Worm (Caenorhabditis elegans) whole organism, L2 larva: ENCODE data around the gene R13D11.3.
A peak's percentile ranks its signal among the peaks of the same experiment; 100 is the strongest.

Source experiments
- C34F6.9 ChIP-seq: fragments of 150-350 bp; optimal IDR thresholded peaks from 2 replicates; lab custom pipeline; 2014; ENCODE audit warnings: missing biosample characterization, missing genetic modification characterization
- F13H6.1 ChIP-seq: sonication (generic microtip); optimal IDR thresholded peaks from 2 replicates; lab custom pipeline; 2016; ENCODE audit warnings: missing genetic modification characterization, missing compliant biosample characterization
- Y55F3AM.14 ChIP-seq: fragments of 200-800 bp; sonication (Bioruptor generic); optimal IDR thresholded peaks from 2 replicates; lab custom pipeline; 2018; ENCODE audit warnings: mild to moderate bottlenecking, missing genetic modification characterization, missing compliant biosample characterization
- alr-1 ChIP-seq: fragments of 150-350 bp; optimal IDR thresholded peaks from 2 replicates; lab custom pipeline; 2014; ENCODE audit warnings: missing biosample characterization, missing genetic modification characterization
- aly-2 ChIP-seq: fragments of 150-350 bp; optimal IDR thresholded peaks from 2 replicates; lab custom pipeline; 2014; ENCODE audit warnings: missing biosample characterization, missing genetic modification characterization
- ama-1 ChIP-seq: fragments of 150-350 bp; optimal IDR thresholded peaks from 2 replicates; lab custom pipeline; 2018; ENCODE audit warnings: inconsistent platforms
- blmp-1 ChIP-seq: sonication (generic microtip); optimal IDR thresholded peaks from 2 replicates; lab custom pipeline; 2017; ENCODE audit warnings: missing genetic modification characterization, mild to moderate bottlenecking, missing compliant biosample characterization, antibody characterized with exemption, moderate library complexity; ENCODE audit not compliant: insufficient read depth
- ceh-16 ChIP-seq: fragments of 150-350 bp; optimal IDR thresholded peaks from 2 replicates; lab custom pipeline; 2014; ENCODE audit warnings: missing biosample characterization, missing genetic modification characterization
- ceh-82 ChIP-seq: fragments of 150-350 bp; optimal IDR thresholded peaks from 2 replicates; lab custom pipeline; 2014; ENCODE audit warnings: missing biosample characterization, missing genetic modification characterization
- crh-2 ChIP-seq: sonication (generic microtip); optimal IDR thresholded peaks from 2 replicates; lab custom pipeline; 2017; ENCODE audit warnings: missing biosample characterization, missing genetic modification characterization
- dmd-4 ChIP-seq: sonication (generic microtip); optimal IDR thresholded peaks from 2 replicates; lab custom pipeline; 2017; ENCODE audit warnings: missing biosample characterization, missing genetic modification characterization
- egl-27 ChIP-seq: sonication (generic microtip); optimal IDR thresholded peaks from 3 replicates; lab custom pipeline; 2017; ENCODE audit warnings: missing biosample characterization, missing genetic modification reagents, missing genetic modification characterization
- elt-1 ChIP-seq: fragments of 150-350 bp; optimal IDR thresholded peaks from 2 replicates; lab custom pipeline; 2014; ENCODE audit warnings: missing biosample characterization, missing genetic modification characterization
- elt-3 ChIP-seq: sonication (generic microtip); optimal IDR thresholded peaks from 2 replicates; lab custom pipeline; 2017; ENCODE audit warnings: missing biosample characterization, missing genetic modification characterization
- fos-1 ChIP-seq: fragments of 150-350 bp; optimal IDR thresholded peaks from 2 replicates; lab custom pipeline; 2014; ENCODE audit warnings: missing biosample characterization, missing genetic modification characterization
- gmeb-1 ChIP-seq: fragments of 150-350 bp; optimal IDR thresholded peaks from 2 replicates; lab custom pipeline; 2014; ENCODE audit warnings: missing biosample characterization, missing genetic modification characterization
- lin-13 ChIP-seq: fragments of 150-350 bp; optimal IDR thresholded peaks from 2 replicates; lab custom pipeline; 2014; ENCODE audit warnings: missing biosample characterization, missing genetic modification reagents, missing genetic modification characterization
- lin-39 ChIP-seq: fragments of 150-350 bp; optimal IDR thresholded peaks from 2 replicates; lab custom pipeline; 2014; ENCODE audit warnings: missing biosample characterization, missing genetic modification reagents, missing genetic modification characterization
- lsy-2 ChIP-seq, 2 experiments: fragments of 150-350 bp in 1 of 2; sonication (generic microtip) in 1 of 2; optimal IDR thresholded peaks; 2 replicates each; lab custom pipeline; 2014 to 2017; ENCODE audit warnings: missing biosample characterization in 2 of 2, missing genetic modification characterization in 2 of 2
- mab-5 ChIP-seq: fragments of 150-350 bp; optimal IDR thresholded peaks from 2 replicates; lab custom pipeline; 2014; ENCODE audit warnings: missing biosample characterization, missing genetic modification characterization
- mdl-1 ChIP-seq, 2 experiments: fragments of 150-350 bp in 1 of 2; sonication (generic microtip) in 1 of 2; optimal IDR thresholded peaks; 2 replicates each; lab custom pipeline; 2017; ENCODE audit warnings: missing biosample characterization in 2 of 2, missing genetic modification characterization in 2 of 2
- nhr-10 ChIP-seq: sonication (generic microtip); optimal IDR thresholded peaks from 2 replicates; lab custom pipeline; 2017; ENCODE audit warnings: missing biosample characterization, missing genetic modification characterization
- nhr-129 ChIP-seq: fragments of 150-350 bp; optimal IDR thresholded peaks from 2 replicates; lab custom pipeline; 2014; ENCODE audit warnings: missing biosample characterization, missing genetic modification characterization
- nhr-21 ChIP-seq: fragments of 150-350 bp; optimal IDR thresholded peaks from 2 replicates; lab custom pipeline; 2014; ENCODE audit warnings: missing biosample characterization, missing genetic modification characterization
- nhr-23 ChIP-seq: fragments of 150-350 bp; optimal IDR thresholded peaks from 2 replicates; lab custom pipeline; 2014; ENCODE audit warnings: missing biosample characterization, missing genetic modification reagents, missing genetic modification characterization
- nhr-237 ChIP-seq: fragments of 150-350 bp; optimal IDR thresholded peaks from 2 replicates; lab custom pipeline; 2014; ENCODE audit warnings: missing biosample characterization, missing genetic modification characterization
- nhr-77 ChIP-seq: fragments of 150-350 bp; optimal IDR thresholded peaks from 2 replicates; lab custom pipeline; 2014; ENCODE audit warnings: missing biosample characterization, missing genetic modification characterization
- peb-1 ChIP-seq: fragments of 150-350 bp; optimal IDR thresholded peaks from 2 replicates; lab custom pipeline; 2014; ENCODE audit warnings: missing biosample characterization, missing genetic modification characterization
- sem-4 ChIP-seq: fragments of 150-350 bp; optimal IDR thresholded peaks from 2 replicates; lab custom pipeline; 2014; ENCODE audit warnings: missing biosample characterization, missing genetic modification reagents, missing genetic modification characterization
- skn-1 ChIP-seq: sonication (generic microtip); optimal IDR thresholded peaks from 2 replicates; lab custom pipeline; 2017; ENCODE audit warnings: missing biosample characterization, missing genetic modification characterization
- sma-3 ChIP-seq: sonication (generic microtip); optimal IDR thresholded peaks from 2 replicates; lab custom pipeline; 2016; ENCODE audit warnings: missing genetic modification reagents, missing genetic modification characterization, missing compliant biosample characterization
- sma-9 ChIP-seq, 2 experiments: fragments of 150-350 bp in 1 of 2; sonication (generic microtip) in 1 of 2; optimal IDR thresholded peaks; 2 replicates each; lab custom pipeline; 2014 to 2016; ENCODE audit warnings: missing genetic modification characterization in 2 of 2, mild to moderate bottlenecking in 1 of 2, missing biosample characterization in 1 of 2, missing compliant biosample characterization in 1 of 2, missing genetic modification reagents in 1 of 2, moderate library complexity in 1 of 2
- snpc-4 ChIP-seq: fragments of 150-350 bp; optimal IDR thresholded peaks from 2 replicates; lab custom pipeline; 2014; ENCODE audit warnings: missing biosample characterization, missing genetic modification characterization
- unc-39 ChIP-seq: fragments of 150-350 bp; optimal IDR thresholded peaks from 2 replicates; lab custom pipeline; 2014; ENCODE audit warnings: missing biosample characterization, missing genetic modification characterization
- unc-55 ChIP-seq: fragments of 150-350 bp; sonication (generic microtip); optimal IDR thresholded peaks from 3 replicates; lab custom pipeline; 2014; ENCODE audit warnings: missing biosample characterization, missing genetic modification reagents, missing genetic modification characterization
- zag-1 ChIP-seq: fragments of 150-350 bp; optimal IDR thresholded peaks from 2 replicates; lab custom pipeline; 2014; ENCODE audit warnings: missing biosample characterization, missing genetic modification characterization
- ztf-1 ChIP-seq: fragments of 200-800 bp; sonication (Bioruptor generic); conservative IDR thresholded peaks from 2 replicates; pipeline ENCODE4 v1.3.6; 2022; ENCODE audit warnings: missing genetic modification characterization, missing compliant biosample characterization
- ztf-11 ChIP-seq: sonication (generic microtip); optimal IDR thresholded peaks from 2 replicates; lab custom pipeline; 2017; ENCODE audit warnings: missing biosample characterization, missing genetic modification characterization
- ztf-4 ChIP-seq: fragments of 150-350 bp; optimal IDR thresholded peaks from 2 replicates; lab custom pipeline; 2014; ENCODE audit warnings: missing biosample characterization, missing genetic modification characterization

Gene R13D11.3

DNA sequence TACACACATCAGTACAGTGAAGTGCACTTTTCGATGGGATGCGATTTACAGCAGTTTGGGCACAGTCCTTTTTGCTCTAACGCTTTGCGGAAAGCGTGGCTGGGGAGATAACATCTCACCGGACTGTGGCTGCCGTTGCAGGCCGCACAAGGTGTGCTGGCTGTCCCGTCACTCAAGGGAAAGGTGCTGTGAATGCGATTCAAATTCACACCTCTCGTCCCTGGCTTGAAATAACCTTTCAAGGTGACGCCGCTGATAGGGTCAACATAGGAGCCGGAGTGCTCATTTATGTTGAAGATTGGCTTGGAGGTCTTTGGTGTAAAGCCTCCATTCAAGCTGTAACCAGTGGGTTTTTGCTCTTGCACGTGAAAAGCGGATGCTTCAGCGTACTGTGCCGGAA is 20.7 kb upstream of the R13D11.3 start:
- TF ChIP-seq ceh-82 (tag; lab: Kevin White, UChicago) (no peak), skn-1 (tag; lab: Kevin White, UChicago) (no peak), ztf-4 (tag; lab: Kevin White, UChicago) (no peak), nhr-10 (tag; lab: Kevin White, UChicago) (no peak), lin-13 (GFP tag; lab: Kevin White, UChicago) (no peak), nhr-77 (tag; lab: Kevin White, UChicago) (no peak), nhr-237 (no peak), aly-2 (tag; lab: Kevin White, UChicago) (no peak), alr-1 (tag; lab: Kevin White, UChicago) (no peak), snpc-4 (tag; lab: Kevin White, UChicago) (no peak), mab-5 (no peak), unc-55 (no peak), sma-3 (no peak), Y55F3AM.14 (no peak), lsy-2 (tag; optimal IDR thresholded peaks at IDR 0.05; lab: Kevin White, UChicago) (no peak), F13H6.1 (tag; lab: Kevin White, UChicago) (no peak), ama-1 (lab: Kevin White, UChicago) (no peak), unc-39 (no peak)

DNA sequence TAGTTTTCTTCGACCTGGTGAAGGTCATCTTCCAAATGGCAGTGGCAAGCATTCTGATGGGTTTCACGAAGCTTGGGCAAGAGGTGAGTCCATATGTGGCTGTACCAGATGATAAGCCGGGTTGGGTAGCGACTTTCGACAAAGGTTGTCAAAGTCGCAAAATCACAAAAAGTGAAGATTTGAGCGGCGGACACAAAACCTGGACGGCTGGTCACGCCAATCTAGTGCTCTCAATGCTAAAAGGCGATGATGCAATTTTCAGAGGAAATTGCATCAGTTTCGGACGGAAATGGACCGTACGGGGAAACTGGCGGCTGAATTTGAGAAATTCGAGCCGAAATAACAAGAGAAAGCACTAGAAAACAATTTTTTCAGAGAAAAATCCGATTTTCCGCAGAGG is 17.6 kb upstream of the R13D11.3 start:
- TF ChIP-seq elt-3 (tag; lab: Kevin White, UChicago), result no peak
- no peak for TF ChIP-seq F13H6.1 (tag; lab: Kevin White, UChicago)
- TF ChIP-seq nhr-237, result no peak
- TF ChIP-seq lin-39 (tag; lab: Kevin White, UChicago), result no peak
- no peak for TF ChIP-seq nhr-129 (tag; lab: Kevin White, UChicago)
- TF ChIP-seq nhr-77 (tag; lab: Kevin White, UChicago), result no peak
- no peak for TF ChIP-seq fos-1 (tag; lab: Kevin White, UChicago)
- no peak for TF ChIP-seq egl-27 (tag; lab: Kevin White, UChicago)
- no peak for TF ChIP-seq nhr-23 (tag; lab: Kevin White, UChicago)
- TF ChIP-seq sem-4 (tag; lab: Kevin White, UChicago), result no peak
- TF ChIP-seq mdl-1 (tag; optimal IDR thresholded peaks at IDR 0.05; lab: Kevin White, UChicago), result no peak
- TF ChIP-seq C34F6.9 (tag; lab: Kevin White, UChicago), result no peak
- TF ChIP-seq nhr-10 (tag; lab: Kevin White, UChicago), result no peak
- TF ChIP-seq crh-2 (tag; lab: Kevin White, UChicago), result no peak
- no peak for TF ChIP-seq ztf-1 (GFP tag; lab: Robert Waterston, UW)
- no peak for TF ChIP-seq Y55F3AM.14
- TF ChIP-seq unc-39, result no peak

DNA sequence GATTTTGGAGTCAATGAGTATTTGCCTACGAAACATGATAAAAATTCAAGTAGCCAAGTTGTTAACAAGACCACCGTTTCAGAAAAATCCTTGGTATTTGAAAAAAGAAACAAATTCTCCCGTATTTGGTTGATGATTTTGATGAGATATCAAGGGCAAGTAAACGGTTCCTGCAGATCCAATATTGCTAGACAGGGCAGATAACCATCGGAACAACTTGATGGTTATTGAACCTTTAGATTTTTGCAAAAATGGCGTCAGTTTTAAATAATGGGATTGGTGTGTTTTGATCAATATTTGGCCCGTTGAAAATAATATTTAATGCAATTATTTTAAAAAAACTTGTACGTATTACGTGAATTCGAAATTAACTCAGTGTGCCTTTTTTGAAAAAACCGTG is 14.5 kb upstream of the R13D11.3 start:
- TF ChIP-seq ztf-4 (tag; lab: Kevin White, UChicago) (no peak), lin-39 (tag; lab: Kevin White, UChicago) (no peak), ztf-1 (GFP tag; lab: Robert Waterston, UW) (no peak), elt-1 (peak; percentile 3), sma-9 (GFP tag; optimal IDR thresholded peaks at IDR 0.05; lab: Kevin White, UChicago) (peak; percentile 70), sma-9 (tag; optimal IDR thresholded peaks at IDR 0.05; lab: Kevin White, UChicago) (no peak)

DNA sequence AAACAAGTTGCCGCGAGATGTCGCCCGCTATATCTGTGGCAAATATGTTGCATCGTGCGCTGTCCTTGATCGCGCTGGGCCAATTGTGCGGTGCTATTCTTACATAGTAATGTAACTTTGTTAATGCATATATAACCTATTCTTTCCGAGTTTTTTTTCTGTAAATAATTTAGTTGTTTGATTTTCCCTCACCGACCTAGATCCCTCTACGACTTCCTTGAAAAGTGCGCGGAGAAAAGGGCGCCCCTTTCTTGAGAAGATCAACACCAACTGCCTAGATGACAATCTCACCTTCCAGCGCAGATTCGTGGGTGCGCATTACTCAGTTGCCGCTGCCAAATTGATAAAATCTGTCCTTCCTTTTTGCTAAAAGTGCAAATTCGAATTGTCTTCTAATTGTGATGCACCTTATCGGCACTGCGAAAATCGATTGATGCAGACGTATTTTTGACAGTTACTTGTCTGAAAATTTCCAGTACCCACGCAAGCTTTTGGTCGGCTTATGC is 13.2 kb upstream of the R13D11.3 start:
- peak; percentile 77 for TF ChIP-seq sma-9 (GFP tag; optimal IDR thresholded peaks at IDR 0.05; lab: Kevin White, UChicago)
- TF ChIP-seq sma-9 (tag; optimal IDR thresholded peaks at IDR 0.05; lab: Kevin White, UChicago), result no peak
- peak; percentile 33 for TF ChIP-seq ceh-16
- peak; percentile 89 for TF ChIP-seq elt-1
- TF ChIP-seq dmd-4 (tag; lab: Kevin White, UChicago), result no peak
- no peak for TF ChIP-seq ztf-1 (GFP tag; lab: Robert Waterston, UW)
- no peak for TF ChIP-seq zag-1 (tag; lab: Kevin White, UChicago)
- TF ChIP-seq blmp-1, result no peak

DNA sequence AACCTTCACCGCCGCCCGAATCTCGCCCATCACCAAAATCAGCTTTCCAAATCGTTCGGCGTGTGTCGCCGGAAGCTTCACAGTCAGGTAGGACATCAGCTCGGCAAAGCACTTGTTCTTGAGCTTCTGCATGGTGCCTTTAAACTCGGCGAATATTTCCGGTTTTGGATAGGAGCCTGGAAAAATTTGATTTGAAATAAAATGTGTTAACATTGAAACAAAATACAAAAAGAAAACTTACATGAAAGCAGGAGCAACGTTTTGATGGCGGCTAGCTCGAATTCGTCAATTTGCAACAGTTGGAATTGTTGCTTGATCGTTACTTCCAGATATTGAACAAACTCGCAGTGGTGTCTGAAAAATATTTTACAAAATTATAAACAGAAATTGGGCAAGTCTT is 12.1 kb upstream of the R13D11.3 start:
- no peak for TF ChIP-seq ceh-82 (tag; lab: Kevin White, UChicago)
- TF ChIP-seq elt-1, result no peak
- no peak for TF ChIP-seq mdl-1 (tag; optimal IDR thresholded peaks at IDR 0.05; lab: Kevin White, UChicago)
- TF ChIP-seq gmeb-1 (tag; lab: Kevin White, UChicago), result no peak
- no peak for TF ChIP-seq ceh-16
- no peak for TF ChIP-seq nhr-129 (tag; lab: Kevin White, UChicago)
- no peak for TF ChIP-seq zag-1 (tag; lab: Kevin White, UChicago)
- no peak for TF ChIP-seq peb-1 (tag; lab: Kevin White, UChicago)
- no peak for TF ChIP-seq unc-39
- TF ChIP-seq lsy-2 (tag; optimal IDR thresholded peaks at IDR 0.05; lab: Kevin White, UChicago), result no peak
- TF ChIP-seq skn-1 (tag; lab: Kevin White, UChicago), result no peak
- TF ChIP-seq nhr-21 (tag; lab: Kevin White, UChicago), result no peak
- no peak for TF ChIP-seq ztf-11 (tag; lab: Kevin White, UChicago)
- no peak for TF ChIP-seq nhr-10 (tag; lab: Kevin White, UChicago)
- TF ChIP-seq egl-27 (tag; lab: Kevin White, UChicago), result no peak
